Worm (Caenorhabditis elegans): ENCODE data around the gene pgp-6.

Gene pgp-6

ce11 chrX:10885872-10886271 is 8.6 kb upstream of the pgp-6 start, which contains the start of gene T21E8.5:
TSS of gene T21E8.5 (plus strand) at chrX:10886172.
- TF ChIP-seq irx-1 (tag; optimal IDR thresholded peaks at IDR 0.05) (no peak), unc-130 (tag; optimal IDR thresholded peaks at IDR 0.05) (no peak), mab-9 (GFP tag; IDR thresholded peaks at IDR 0.05) (no peak), dsc-1 (tag; optimal IDR thresholded peaks at IDR 0.05) (no peak)

ce11 chrX:10883203-10883602 is 6.0 kb upstream of the pgp-6 start, which contains the start of gene T21E8.7:
TSS of gene T21E8.7 (plus strand) at chrX:10883503.
- TF ChIP-seq hlh-17 (GFP tag; optimal IDR thresholded peaks at IDR 0.05; ENCODE audit: borderline replicate concordance): no peak

- TF ChIP-seq lsy-2 (tag; optimal IDR thresholded peaks at IDR 0.05): no peak
- no peak for TF ChIP-seq jun-1 (tag; optimal IDR thresholded peaks at IDR 0.05)
- no peak for TF ChIP-seq aha-1 (tag; optimal IDR thresholded peaks at IDR 0.05)
- TF ChIP-seq C34B4.2 (tag; optimal IDR thresholded peaks at IDR 0.05): no peak
- TF ChIP-seq unc-98 (GFP tag; IDR thresholded peaks at IDR 0.05): no peak
- no peak for TF ChIP-seq nhr-19 (GFP tag; conservative IDR thresholded peaks at IDR 0.05)
- TF ChIP-seq swsn-7 (tag; optimal IDR thresholded peaks at IDR 0.05): no peak
- no peak for TF ChIP-seq vab-15 (tag; optimal IDR thresholded peaks at IDR 0.05)
Measured at ce11 chrX:10881984-10882383, 4.8 kb upstream of the pgp-6 start, which contains the start of gene T21E8.6. TSS of gene T21E8.6 (plus strand) at chrX:10882284.

- TF ChIP-seq ets-5 (GFP tag; IDR thresholded peaks at IDR 0.05) (no peak), snu-23 (GFP tag; optimal IDR thresholded peaks at IDR 0.05) (no peak), nhr-84 (tag; optimal IDR thresholded peaks at IDR 0.05) (no peak), ztf-11 (tag; optimal IDR thresholded peaks at IDR 0.05) (no peak), sox-4 (tag; optimal IDR thresholded peaks at IDR 0.05) (no peak), sup-37 (GFP tag; optimal IDR thresholded peaks at IDR 0.05) (no peak), unc-86 (tag; optimal IDR thresholded peaks at IDR 0.05) (no peak), swsn-7 (tag; optimal IDR thresholded peaks at IDR 0.05) (no peak), ama-1 (optimal IDR thresholded peaks at IDR 0.05) (no peak), blmp-1 (tag; optimal IDR thresholded peaks at IDR 0.05) (no peak), pqm-1 (tag; optimal IDR thresholded peaks at IDR 0.05) (no peak), pag-3 (tag; optimal IDR thresholded peaks at IDR 0.05; ENCODE audit: borderline replicate concordance, insufficient read depth) (no peak), egl-27 (tag; optimal IDR thresholded peaks at IDR 0.05) (no peak), hlh-17 (GFP tag; optimal IDR thresholded peaks at IDR 0.05; ENCODE audit: borderline replicate concordance) (no peak), fkh-4 (tag; optimal IDR thresholded peaks at IDR 0.05; ENCODE audit: borderline replicate concordance) (no peak), alr-1 (tag; optimal IDR thresholded peaks at IDR 0.05; ENCODE audit: borderline replicate concordance) (no peak), ceh-88 (GFP tag; IDR thresholded peaks at IDR 0.05) (no peak), ceh-90 (tag; optimal IDR thresholded peaks at IDR 0.05) (no peak), efl-3 (GFP tag; optimal IDR thresholded peaks at IDR 0.05) (no peak), tbx-2 (tag; optimal IDR thresholded peaks at IDR 0.05) (no peak)
Measured at ce11 chrX:10880509-10880908, 3.3 kb upstream of the pgp-6 start, which contains the start of gene T21E8.4. TSS of gene T21E8.4 (plus strand) at chrX:10880809.

- no peak for TF ChIP-seq efl-1 (optimal IDR thresholded peaks at IDR 0.05)
- TF ChIP-seq efl-1 (GFP tag; optimal IDR thresholded peaks at IDR 0.05 in 1 of 2): peak in 1 of 2 experiments; percentile 10
- TF ChIP-seq zip-4 (GFP tag; optimal IDR thresholded peaks at IDR 0.05): no peak
Measured at ce11 chrX:10870137-10870536, 7.1 kb downstream of the pgp-6 start, which contains the start of gene pgp-7. TSS of gene pgp-7 (minus strand) at chrX:10870237.

- TF ChIP-seq nhr-85 (tag) (peak; percentile 30), aly-2 (tag; optimal IDR thresholded peaks at IDR 0.05) (no peak)
Measured at ce11 chrX:10864322-10864721, 12.9 kb downstream of the pgp-6 start, which contains the start of gene pgp-8. TSS of gene pgp-8 (minus strand) at chrX:10864422.

Measured in whole organism, L1 larva.